Fruit fly (Drosophila melanogaster): Measurements from ENCODE around the gene ScsbetaA.

- TF ChIP-seq Pif1A (GFP tag; optimal IDR thresholded peaks at IDR 0.05) (no peak), gl (tag; optimal IDR thresholded peaks at IDR 0.05) (no peak), CG8159 (tag; optimal IDR thresholded peaks at IDR 0.05) (no peak)
Measured at dm6 chr3R:8949334-8950066, 11.0 kb downstream of the ScsbetaA start.
